Worm (Caenorhabditis elegans) whole organism, young adult: Measurements from ENCODE around the gene Y73B3B.1.
"Not testable (repeated sequence)": the region's sequence is repeated elsewhere in the genome, so short reads cannot be mapped to it uniquely, and the experiment has no call there.

Experiments
- attf-6 ChIP-seq: fragments of 200-800 bp; sonication (Bioruptor generic); IDR thresholded peaks from 2 replicates; pipeline ENCODE4 v1.3.6; 2022; ENCODE audit warnings: missing genetic modification reagents, missing genetic modification characterization, missing compliant biosample characterization
- ets-4 ChIP-seq: fragments of 200-800 bp; sonication (Bioruptor generic); optimal IDR thresholded peaks from 2 replicates; lab custom pipeline; 2018; ENCODE audit warnings: mild to moderate bottlenecking, missing genetic modification characterization, missing compliant biosample characterization
- lin-35 ChIP-seq, 3 experiments: fragments of 150-350 bp in 2 of 3; sonication (generic microtip) in 1 of 3; optimal IDR thresholded peaks; 2 replicates each; lab custom pipeline; 2014 to 2018; ENCODE audit warnings: missing biosample characterization in 3 of 3, missing genetic modification characterization in 3 of 3, missing genetic modification reagents in 3 of 3
- nhr-90 ChIP-seq: sonication (generic microtip); optimal IDR thresholded peaks from 2 replicates; lab custom pipeline; 2016; ENCODE audit warnings: missing genotype, mild to moderate bottlenecking, missing genetic modification characterization, missing compliant biosample characterization
- snpc-4 ChIP-seq, 5 experiments: fragments of 150-350 bp in 1 of 5; sonication (generic microtip) in 4 of 5; optimal IDR thresholded peaks; 2 replicates each; lab custom pipeline; 2014 to 2018; ENCODE audit warnings: missing genetic modification characterization in 5 of 5, missing biosample characterization in 3 of 5, antibody characterized with exemption in 2 of 5, mild to moderate bottlenecking in 2 of 5, missing compliant biosample characterization in 2 of 5, missing genotype in 2 of 5, moderate library complexity in 2 of 5, missing genetic modification reagents in 1 of 5

- not testable (repeated sequence) for TF ChIP-seq snpc-4 (GFP tag; optimal IDR thresholded peaks at IDR 0.05; lab: Kevin White, UChicago); snpc-4 (tag; optimal IDR thresholded peaks at IDR 0.05; lab: Kevin White, UChicago); nhr-90; lin-35 (GFP tag; optimal IDR thresholded peaks at IDR 0.05; lab: Kevin White, UChicago); ets-4 (GFP tag; lab: Kevin White, UChicago); attf-6 (GFP tag; lab: Robert Waterston, UW)
These were observed 1.3 kb downstream of the Y73B3B.1 start, which contains the start of gene Y73B3B.3 for ce11 chrX:209695-210094.
